Fruit fly (Drosophila melanogaster): ENCODE data around the gene CG33654.
A peak's percentile ranks its signal among the peaks of the same experiment; 100 is the strongest.

CG33654 gene

dm6 chr3R:9590952-9591532 is 8.0 kb upstream of the CG33654 start, which contains the start of the genes bocks and CG8312 (continued):
- TF ChIP-seq CG11902 (GFP tag; optimal IDR thresholded peaks at IDR 0.05) (no peak), dsx (GFP tag; optimal IDR thresholded peaks at IDR 0.05; ENCODE audit: poor library complexity, severe bottlenecking) (peak; percentile 96), OdsH (GFP tag; optimal IDR thresholded peaks at IDR 0.05) (no peak), esn (GFP tag; optimal IDR thresholded peaks at IDR 0.05) (peak; percentile 37), eg (GFP tag; IDR thresholded peaks at IDR 0.05) (no peak), Eip93F (GFP tag; optimal IDR thresholded peaks at IDR 0.05) (no peak), CG6854 (GFP tag; optimal IDR thresholded peaks at IDR 0.05) (peak; percentile 50), CG15336 (GFP tag; IDR thresholded peaks at IDR 0.05) (no peak), Lpt (GFP tag; optimal IDR thresholded peaks at IDR 0.05) (no peak), svp (GFP tag) (no peak), Smox (GFP tag; optimal IDR thresholded peaks at IDR 0.05) (no peak), CG3919 (GFP tag; optimal IDR thresholded peaks at IDR 0.05) (peak; percentile 27), Sox102F (GFP tag; optimal IDR thresholded peaks at IDR 0.05) (no peak), Sox15 (GFP tag; optimal IDR thresholded peaks at IDR 0.05) (no peak), spab (GFP tag; optimal IDR thresholded peaks at IDR 0.05) (no peak), CG8319 (GFP tag; optimal IDR thresholded peaks at IDR 0.05) (no peak), Hr4 (GFP tag; optimal IDR thresholded peaks at IDR 0.05) (no peak), fd59A (GFP tag; optimal IDR thresholded peaks at IDR 0.05) (no peak), Eip75B (GFP tag; optimal IDR thresholded peaks at IDR 0.05) (no peak), CG4318 (GFP tag; optimal IDR thresholded peaks at IDR 0.05) (no peak)

DNA sequence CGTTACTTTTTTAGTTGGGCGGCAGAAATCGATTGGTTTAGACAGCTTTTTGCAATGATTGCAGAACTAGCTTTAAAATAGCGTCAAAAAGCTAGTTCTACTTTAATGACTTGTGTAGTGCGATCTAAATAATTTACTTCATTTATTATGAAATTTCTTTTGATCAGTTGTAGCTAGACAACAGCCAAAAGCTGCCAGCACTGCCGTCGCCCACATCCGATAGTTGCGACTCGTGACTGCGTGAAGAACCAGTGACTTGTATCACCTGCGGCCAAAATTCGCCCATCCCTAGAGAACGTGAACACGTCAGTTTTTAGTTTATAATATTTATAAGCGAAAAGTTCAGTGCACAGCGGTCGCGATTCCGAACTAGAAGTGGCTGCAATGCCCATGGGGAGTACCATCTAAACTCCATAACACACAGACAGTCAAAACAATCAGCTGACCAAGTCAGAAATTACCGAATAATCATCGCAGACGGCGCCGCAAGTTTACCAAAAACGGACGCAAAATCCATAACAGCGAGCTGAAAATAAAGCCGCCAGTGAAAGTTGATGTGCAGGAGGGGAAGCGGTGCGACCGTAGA is 3.7 kb upstream of the CG33654 start, which contains the start of gene P58IPK:
Gene P58IPK, plus strand, starts transcription at position 280 of the 586 bp plus-strand sequence.
- peak; percentile 36 for TF ChIP-seq CG3919 (GFP tag; optimal IDR thresholded peaks at IDR 0.05)
- TF ChIP-seq CG10631 (GFP tag; optimal IDR thresholded peaks at IDR 0.05): peak; percentile 62
- no peak for TF ChIP-seq CG9139 (GFP tag; optimal IDR thresholded peaks at IDR 0.05)
- TF ChIP-seq CG15336 (GFP tag; IDR thresholded peaks at IDR 0.05): peak; percentile 10; the same call in 1 of the 2 replicates
- peak; percentile 48 for TF ChIP-seq Hr4 (GFP tag; optimal IDR thresholded peaks at IDR 0.05)
- no peak for TF ChIP-seq CG11902 (GFP tag; optimal IDR thresholded peaks at IDR 0.05)
- TF ChIP-seq pdm3 (GFP tag; optimal IDR thresholded peaks at IDR 0.05): peak; percentile 62
- TF ChIP-seq Sox102F (GFP tag; optimal IDR thresholded peaks at IDR 0.05): no peak
- peak; percentile 29 for TF ChIP-seq cyc (GFP tag; optimal IDR thresholded peaks at IDR 0.05)
- peak; percentile 17 for TF ChIP-seq Ets96B (tag; optimal IDR thresholded peaks at IDR 0.05)
- peak; percentile 19 for TF ChIP-seq OdsH (GFP tag; optimal IDR thresholded peaks at IDR 0.05)
- TF ChIP-seq eg (GFP tag; IDR thresholded peaks at IDR 0.05): peak; percentile 62; the same call in 2 of the 3 replicates
- TF ChIP-seq Eip75B (GFP tag; optimal IDR thresholded peaks at IDR 0.05): peak; percentile 69
- TF ChIP-seq vri (GFP tag; optimal IDR thresholded peaks at IDR 0.05): peak; percentile 42
- peak; percentile 74 for TF ChIP-seq Eip78C (GFP tag)
- peak; percentile 68 for TF ChIP-seq lz (GFP tag; optimal IDR thresholded peaks at IDR 0.05)
- TF ChIP-seq fd85E (GFP tag; optimal IDR thresholded peaks at IDR 0.05): no peak
- peak; percentile 59 for TF ChIP-seq CG3032 (tag; optimal IDR thresholded peaks at IDR 0.05)
- no peak for TF ChIP-seq CG8119 (GFP tag; IDR thresholded peaks at IDR 0.05)
- peak; percentile 42 for TF ChIP-seq topi (GFP tag; optimal IDR thresholded peaks at IDR 0.05)
- peak; percentile 1 for TF ChIP-seq dsx (GFP tag; optimal IDR thresholded peaks at IDR 0.05; ENCODE audit: poor library complexity, severe bottlenecking)
- TF ChIP-seq Sox14 (GFP tag; optimal IDR thresholded peaks at IDR 0.05): peak; percentile 62
- TF ChIP-seq CG32006 (GFP tag; optimal IDR thresholded peaks at IDR 0.05): no peak
- peak; percentile 37 for TF ChIP-seq acj6 (GFP tag; optimal IDR thresholded peaks at IDR 0.05)
- TF ChIP-seq Eip93F (GFP tag; optimal IDR thresholded peaks at IDR 0.05): peak; percentile 4
- TF ChIP-seq net (GFP tag; optimal IDR thresholded peaks at IDR 0.05): peak; percentile 23
- TF ChIP-seq CG10669 (GFP tag; optimal IDR thresholded peaks at IDR 0.05): no peak
- TF ChIP-seq svp (GFP tag): no peak
- TF ChIP-seq Blimp-1 (GFP tag; optimal IDR thresholded peaks at IDR 0.05): no peak
- no peak for TF ChIP-seq Smox (GFP tag; optimal IDR thresholded peaks at IDR 0.05)
- TF ChIP-seq CG31627 (GFP tag; optimal IDR thresholded peaks at IDR 0.05): peak; percentile 66
- TF ChIP-seq CG6792 (GFP tag; optimal IDR thresholded peaks at IDR 0.05): no peak
- TF ChIP-seq CG6163 (GFP tag; IDR thresholded peaks at IDR 0.05): peak; percentile 30; the same call in 1 of the 3 replicates
- peak; percentile 28 for TF ChIP-seq CG6854 (GFP tag; optimal IDR thresholded peaks at IDR 0.05)
- TF ChIP-seq achi (GFP tag; optimal IDR thresholded peaks at IDR 0.05): peak; percentile 46
- TF ChIP-seq esn (GFP tag; optimal IDR thresholded peaks at IDR 0.05): peak; percentile 61
- peak; percentile 69 for TF ChIP-seq Hr39 (GFP tag; optimal IDR thresholded peaks at IDR 0.05)
- TF ChIP-seq CG11762 (GFP tag; optimal IDR thresholded peaks at IDR 0.05; ENCODE audit: insufficient read depth): no peak

All from whole organism, prepupa.